Fruit fly (Drosophila melanogaster) whole organism, pupa: ENCODE data around the gene Sec13.

Experiments
- CG12605 ChIP-seq: fragments of 200-800 bp; sonication (Bioruptor generic); IDR thresholded peaks from 2 replicates; pipeline ENCODE4 v1.3.6; 2022; ENCODE audit warnings: missing biosample characterization, missing genetic modification characterization
- CG8159 ChIP-seq: fragments of 200-800 bp; sonication (Bioruptor generic); optimal IDR thresholded peaks from 3 replicates; lab custom pipeline; 2018; ENCODE audit warnings: missing biosample characterization, mild to moderate bottlenecking, missing genetic modification characterization, moderate library complexity
- Pif1B ChIP-seq: fragments of 200-800 bp; sonication (Bioruptor generic); optimal IDR thresholded peaks from 3 replicates; lab custom pipeline; 2016; ENCODE audit warnings: missing biosample characterization, missing genetic modification characterization
- rn ChIP-seq: fragments of 200-800 bp; sonication (Bioruptor generic); IDR thresholded peaks from 2 replicates; pipeline ENCODE4 v1.3.6; 2022; ENCODE audit warnings: missing biosample characterization, missing genetic modification characterization

- TF ChIP-seq CG12605 (GFP tag; lab: Robert Waterston, UW) (no peak), Pif1B (GFP tag; lab: Kevin White, UChicago) (no peak), rn (GFP tag; lab: Robert Waterston, UW) (no peak), CG8159 (tag; lab: Kevin White, UChicago) (no peak)
Measured at dm6 chr3R:23312796-23313195, 43.3 kb upstream of the Sec13 start.
